Comparison of ENCODE assay signal across 1 fruit fly cellular context in the genomic region with DNA sequence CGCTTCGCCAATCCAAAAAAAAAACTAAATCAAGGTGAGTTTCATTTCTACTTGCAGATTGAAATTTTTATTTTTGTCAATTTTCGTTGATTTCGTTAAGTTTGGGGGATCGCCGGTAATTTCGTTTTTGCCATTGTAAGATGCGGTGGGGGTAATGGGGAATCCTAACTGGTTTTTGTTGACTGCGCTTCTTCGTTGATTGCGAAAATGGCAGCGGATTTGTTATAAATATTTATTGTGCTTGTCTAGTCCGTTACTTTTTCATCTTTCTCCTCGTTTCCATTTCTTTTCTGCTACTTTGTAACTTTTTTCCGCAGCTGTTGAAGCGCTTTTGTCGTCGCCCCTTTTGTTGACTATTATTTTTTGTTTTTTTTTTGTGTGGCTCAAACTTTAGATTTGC.
TF ChIP-seq lines count a peak whose summit lies in the region.

No protein-coding gene starts in this region.

TF ChIP-seq in whole organism, embryonic, 481 proteins besides CTCF, POLR2A, EP300 and RAD21 (continued from another document):
- no peak for TF ChIP-seq Abd-B (GFP tag; optimal IDR thresholded peaks at IDR 0.05; lab: Kevin White, UChicago)
- TF ChIP-seq seq (GFP tag; IDR thresholded peaks at IDR 0.05; lab: Robert Waterston, UW), result no peak
- no peak for TF ChIP-seq CG15601 (tag; optimal IDR thresholded peaks at IDR 0.05; lab: Kevin White, UChicago)
- TF ChIP-seq BtbVII (GFP tag; optimal IDR thresholded peaks at IDR 0.05; lab: Kevin White, UChicago), result peak; percentile 5
- no peak for TF ChIP-seq schlank (tag; optimal IDR thresholded peaks at IDR 0.05; lab: Kevin White, UChicago)
- no peak for TF ChIP-seq Xrp1 (GFP tag; IDR thresholded peaks at IDR 0.05; lab: Robert Waterston, UW)
- TF ChIP-seq sqz (GFP tag; optimal IDR thresholded peaks at IDR 0.05; lab: Kevin White, UChicago), result peak; percentile 73
- no peak for TF ChIP-seq Atf-2 (GFP tag; optimal IDR thresholded peaks at IDR 0.05; lab: Kevin White, UChicago)
- TF ChIP-seq PHDP (tag; optimal IDR thresholded peaks at IDR 0.05; lab: Kevin White, UChicago), result no peak
- TF ChIP-seq CG11504 (tag; optimal IDR thresholded peaks at IDR 0.05; lab: Kevin White, UChicago), result no peak
- TF ChIP-seq CG11696 (GFP tag; IDR thresholded peaks at IDR 0.05; lab: Robert Waterston, UW), result no peak
- no peak for TF ChIP-seq sob (GFP tag; IDR thresholded peaks at IDR 0.05; lab: Robert Waterston, UW)
- TF ChIP-seq Hr39 (optimal IDR thresholded peaks at IDR 0.05; lab: Kevin White, UChicago), result no peak
- no peak for TF ChIP-seq gcm2 (GFP tag; optimal IDR thresholded peaks at IDR 0.05; lab: Kevin White, UChicago)
- peak; percentile 4; the same call in 1 of the 3 replicates for TF ChIP-seq mld (GFP tag; IDR thresholded peaks at IDR 0.05; lab: Robert Waterston, UW; ENCODE audit: partially characterized antibody)
